Fruit fly (Drosophila melanogaster): ENCODE results near the gene rb.

DNA sequence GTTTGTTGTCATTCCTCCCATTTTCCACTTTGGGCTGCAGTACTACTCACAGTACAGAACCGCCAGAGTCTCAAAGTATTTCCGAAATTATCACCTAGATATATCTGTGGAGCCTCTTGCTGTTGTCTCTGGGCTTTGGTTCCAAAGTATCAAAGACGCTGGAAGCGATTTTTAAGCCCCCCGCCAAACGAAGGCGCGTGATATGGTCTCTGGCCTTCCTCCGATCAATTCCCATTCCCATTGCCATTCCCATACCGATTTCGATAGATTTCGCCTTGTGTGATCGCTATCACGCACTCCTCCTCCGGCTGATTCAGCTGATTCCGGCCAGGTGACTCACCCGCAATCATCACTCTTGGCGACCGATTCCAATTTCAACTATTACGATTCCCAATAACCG lies 47.2 kb upstream of the rb start:
- TF ChIP-seq usp (GFP tag; optimal IDR thresholded peaks at IDR 0.05) (no peak), Dll (optimal IDR thresholded peaks at IDR 0.05) (no peak), psq (optimal IDR thresholded peaks at IDR 0.05) (no peak), EcR (GFP tag; optimal IDR thresholded peaks at IDR 0.05) (no peak), CG8478 (optimal IDR thresholded peaks at IDR 0.05) (no peak)
